Fruit fly (Drosophila melanogaster) whole organism: Measurements from ENCODE around the gene CG12224.

Experiments used
- CG8478 ChIP-seq: fragments of >200 bp; optimal IDR thresholded peaks from 2 replicates; lab custom pipeline; 2018; ENCODE audit warnings: inconsistent platforms
- Dll ChIP-seq: fragments of >200 bp; optimal IDR thresholded peaks from 2 replicates; lab custom pipeline; 2017

dm6 chr3R:12020987-12021386, 39.1 kb upstream of the CG12224 start:
- TF ChIP-seq Dll (lab: Kevin White, UChicago) (no peak), CG8478 (lab: Kevin White, UChicago) (no peak)
